Worm (Caenorhabditis elegans): ENCODE results near the gene flp-14.

- no peak for TF ChIP-seq sdz-12 (GFP tag; optimal IDR thresholded peaks at IDR 0.05)
- TF ChIP-seq skn-1 (tag; optimal IDR thresholded peaks at IDR 0.05), result no peak
- TF ChIP-seq Y48G9A.11 (GFP tag; IDR thresholded peaks at IDR 0.05), result no peak
- TF ChIP-seq dpl-1 (GFP tag; optimal IDR thresholded peaks at IDR 0.05), result peak; percentile 6
- no peak for TF ChIP-seq nhr-76 (tag; optimal IDR thresholded peaks at IDR 0.05)
- no peak for TF ChIP-seq snpc-1.2 (GFP tag; IDR thresholded peaks at IDR 0.05)
- TF ChIP-seq ZK337.2 (GFP tag; IDR thresholded peaks at IDR 0.05), result no peak
- no peak for TF ChIP-seq ztf-11 (tag; optimal IDR thresholded peaks at IDR 0.05)
These were observed 9.6 kb downstream of the flp-14 start for ce11 chrIII:12919882-12920281.
